Worm (Caenorhabditis elegans) whole organism, late embryonic: ENCODE data around the gene clec-175.

Source experiments
- C08G9.2 ChIP-seq: sonication (generic microtip); optimal IDR thresholded peaks from 2 replicates; lab custom pipeline; 2016; ENCODE audit warnings: mild to moderate bottlenecking, missing genetic modification characterization, moderate library complexity, missing compliant biosample characterization
- C38D4.7 ChIP-seq: fragments of 200-800 bp; sonication (Bioruptor generic); optimal IDR thresholded peaks from 2 replicates; lab custom pipeline; 2018; ENCODE audit warnings: mild to moderate bottlenecking, missing genetic modification characterization, moderate library complexity, missing compliant biosample characterization
- F13H6.1 ChIP-seq: sonication (generic microtip); optimal IDR thresholded peaks from 2 replicates; lab custom pipeline; 2016; ENCODE audit warnings: missing genetic modification characterization, missing compliant biosample characterization
- ceh-18 ChIP-seq: sonication (generic microtip); optimal IDR thresholded peaks from 2 replicates; lab custom pipeline; 2016; ENCODE audit warnings: missing genetic modification characterization, missing compliant biosample characterization
- ceh-19 ChIP-seq: fragments of 200-800 bp; sonication (Bioruptor generic); optimal IDR thresholded peaks from 2 replicates; lab custom pipeline; 2018; ENCODE audit warnings: mild to moderate bottlenecking, missing genetic modification characterization, missing compliant biosample characterization
- ceh-24 ChIP-seq: sonication (generic microtip); optimal IDR thresholded peaks from 2 replicates; lab custom pipeline; 2016; ENCODE audit warnings: mild to moderate bottlenecking, missing genetic modification characterization, missing compliant biosample characterization
- ceh-30 ChIP-seq: fragments of 150-350 bp; optimal IDR thresholded peaks from 2 replicates; lab custom pipeline; 2014; ENCODE audit warnings: missing biosample characterization, missing genetic modification characterization
- ceh-31 ChIP-seq: sonication (generic microtip); optimal IDR thresholded peaks from 2 replicates; lab custom pipeline; 2016; ENCODE audit warnings: missing genetic modification characterization, missing compliant biosample characterization
- ceh-34 ChIP-seq: sonication (generic microtip); optimal IDR thresholded peaks from 2 replicates; lab custom pipeline; 2016; ENCODE audit warnings: mild to moderate bottlenecking, missing genetic modification characterization, missing compliant biosample characterization
- ceh-48 ChIP-seq: sonication (generic microtip); optimal IDR thresholded peaks from 2 replicates; lab custom pipeline; 2016; ENCODE audit warnings: missing genetic modification characterization, inconsistent platforms, missing compliant biosample characterization
- ceh-6 ChIP-seq: fragments of 200-800 bp; sonication (Bioruptor generic); optimal IDR thresholded peaks from 2 replicates; lab custom pipeline; 2018; ENCODE audit warnings: mild to moderate bottlenecking, missing genetic modification characterization, missing compliant biosample characterization
- che-1 ChIP-seq: sonication (generic microtip); optimal IDR thresholded peaks from 2 replicates; lab custom pipeline; 2016; ENCODE audit warnings: mild to moderate bottlenecking, missing genetic modification characterization, missing compliant biosample characterization
- elt-2 ChIP-seq: sonication (generic microtip); optimal IDR thresholded peaks from 2 replicates; lab custom pipeline; 2016; ENCODE audit warnings: missing genetic modification reagents, missing genetic modification characterization, missing compliant biosample characterization
- eyg-1 ChIP-seq: sonication (generic microtip); optimal IDR thresholded peaks from 2 replicates; lab custom pipeline; 2016; ENCODE audit warnings: missing genotype, missing genetic modification characterization, missing compliant biosample characterization
- gmeb-2 ChIP-seq: sonication (generic microtip); optimal IDR thresholded peaks from 2 replicates; lab custom pipeline; 2016; ENCODE audit warnings: missing genetic modification characterization, inconsistent platforms, missing compliant biosample characterization
- hlh-15 ChIP-seq: sonication (generic microtip); optimal IDR thresholded peaks from 2 replicates; lab custom pipeline; 2016; ENCODE audit warnings: missing genetic modification characterization, missing compliant biosample characterization
- hlh-30 ChIP-seq: sonication (generic microtip); optimal IDR thresholded peaks from 2 replicates; lab custom pipeline; 2017; ENCODE audit warnings: antibody characterized with exemption, missing genetic modification characterization, missing compliant biosample characterization; ENCODE audit not compliant: insufficient read depth
- lim-6 ChIP-seq: sonication (generic microtip); optimal IDR thresholded peaks from 2 replicates; lab custom pipeline; 2016; ENCODE audit warnings: missing genetic modification characterization, missing compliant biosample characterization
- nfya-1 ChIP-seq: sonication (generic microtip); optimal IDR thresholded peaks from 2 replicates; lab custom pipeline; 2017; ENCODE audit warnings: missing genetic modification characterization, mild to moderate bottlenecking, missing compliant biosample characterization, antibody characterized with exemption, moderate library complexity
- nhr-11 ChIP-seq: fragments of 150-350 bp; optimal IDR thresholded peaks from 2 replicates; lab custom pipeline; 2014; ENCODE audit warnings: missing biosample characterization, missing genetic modification characterization
- pat-9 ChIP-seq: fragments of 200-800 bp; sonication (Bioruptor generic); optimal IDR thresholded peaks from 2 replicates; lab custom pipeline; 2018; ENCODE audit warnings: mild to moderate bottlenecking, missing genetic modification characterization, moderate library complexity, missing compliant biosample characterization
- pros-1 ChIP-seq: fragments of 150-350 bp; optimal IDR thresholded peaks from 2 replicates; lab custom pipeline; 2014; ENCODE audit warnings: missing biosample characterization, missing genetic modification reagents, missing genetic modification characterization
- rnt-1 ChIP-seq: sonication (generic microtip); optimal IDR thresholded peaks from 2 replicates; lab custom pipeline; 2016; ENCODE audit warnings: missing genetic modification characterization, missing compliant biosample characterization
- sdc-2 ChIP-seq: sonication (generic microtip); optimal IDR thresholded peaks from 2 replicates; lab custom pipeline; 2016; ENCODE audit warnings: missing genotype, missing genetic modification characterization, missing compliant biosample characterization
- tbx-2 ChIP-seq: sonication (generic microtip); optimal IDR thresholded peaks from 2 replicates; lab custom pipeline; 2016; ENCODE audit warnings: missing genetic modification characterization, missing compliant biosample characterization
- ttx-3 ChIP-seq: sonication (generic microtip); optimal IDR thresholded peaks from 2 replicates; lab custom pipeline; 2016; ENCODE audit warnings: missing genetic modification reagents, missing genetic modification characterization, missing compliant biosample characterization
- unc-3 ChIP-seq, 2 experiments: fragments of 200-800 bp in 1 of 2; sonication (Bioruptor generic) in 1 of 2; sonication (generic microtip) in 1 of 2; conservative IDR thresholded peaks in 1 of 2; optimal IDR thresholded peaks in 1 of 2; 2 replicates each; pipeline versions ENCODE4 v1.3.6 to Lab custom; 2016 to 2022; ENCODE audit warnings: missing compliant biosample characterization in 2 of 2, missing genetic modification characterization in 2 of 2, missing genetic modification reagents in 1 of 2
- unc-42 ChIP-seq: sonication (generic microtip); optimal IDR thresholded peaks from 2 replicates; lab custom pipeline; 2016; ENCODE audit warnings: missing genotype, missing genetic modification characterization, missing compliant biosample characterization
- unc-55 ChIP-seq: sonication (generic microtip); optimal IDR thresholded peaks from 2 replicates; lab custom pipeline; 2017; ENCODE audit warnings: missing biosample characterization, missing genetic modification reagents, missing genetic modification characterization

Gene clec-175

ce11 chrIV:4393488-4393887 lies 28.6 kb upstream of the clec-175 start:
- TF ChIP-seq C08G9.2, result no peak
- TF ChIP-seq C38D4.7, result no peak
- TF ChIP-seq ttx-3 (tag; lab: Kevin White, UChicago), result no peak
- no peak for TF ChIP-seq eyg-1 (tag; lab: Kevin White, UChicago)
- no peak for TF ChIP-seq ceh-30 (tag; lab: Kevin White, UChicago)
- TF ChIP-seq ceh-24 (tag; lab: Kevin White, UChicago), result no peak
- TF ChIP-seq, all 69 proteins: peak for 0

- TF ChIP-seq C08G9.2 (peak; percentile 11), nhr-11 (tag; lab: Kevin White, UChicago) (no peak)
- TF ChIP-seq, all 69 proteins: peak for 1
These were observed 28.1 kb upstream of the clec-175 start, which contains the start of gene ell-1 for ce11 chrIV:4393942-4394460. Gene ell-1, plus strand, starts transcription at chrIV:4394410.

ce11 chrIV:4395555-4395954 lies 26.6 kb upstream of the clec-175 start:
- TF ChIP-seq ceh-48, result no peak
- no peak for TF ChIP-seq lim-6 (tag; lab: Kevin White, UChicago)
- TF ChIP-seq hlh-15 (tag; lab: Kevin White, UChicago), result no peak
- no peak for TF ChIP-seq tbx-2 (tag; lab: Kevin White, UChicago)
- no peak for TF ChIP-seq pros-1 (tag; lab: Kevin White, UChicago)
- no peak for TF ChIP-seq elt-2
- TF ChIP-seq C38D4.7, result no peak
- no peak for TF ChIP-seq che-1 (tag; lab: Kevin White, UChicago)

ce11 chrIV:4396052-4396821 lies 25.9 kb upstream of the clec-175 start:
- TF ChIP-seq ceh-18, result no peak
- TF ChIP-seq hlh-30 (tag; lab: Kevin White, UChicago), result no peak
- TF ChIP-seq tbx-2 (tag; lab: Kevin White, UChicago), result no peak
- TF ChIP-seq ceh-34, result peak; percentile 95

- TF ChIP-seq gmeb-2 (tag; lab: Kevin White, UChicago), result no peak
- TF ChIP-seq, all 69 proteins: peak for 0
These were observed 25.0 kb upstream of the clec-175 start for ce11 chrIV:4397111-4397510.

- TF ChIP-seq pat-9 (tag; lab: Kevin White, UChicago), result no peak
- no peak for TF ChIP-seq hlh-30 (tag; lab: Kevin White, UChicago)
- peak; percentile 85 for TF ChIP-seq nfya-1 (tag; lab: Kevin White, UChicago)
- TF ChIP-seq ceh-19 (GFP tag; lab: Kevin White, UChicago), result no peak
- no peak for TF ChIP-seq ceh-6
- TF ChIP-seq unc-3 (GFP tag; conservative IDR thresholded peaks at IDR 0.05; lab: Robert Waterston, UW), result no peak
- no peak for TF ChIP-seq unc-3 (tag; optimal IDR thresholded peaks at IDR 0.05; lab: Kevin White, UChicago)
- TF ChIP-seq, all 69 proteins: peak for 1
These were observed 24.5 kb upstream of the clec-175 start for ce11 chrIV:4397586-4397985.

ce11 chrIV:4398420-4398819 lies 23.7 kb upstream of the clec-175 start:
- peak; percentile 19 for TF ChIP-seq che-1 (tag; lab: Kevin White, UChicago)
- TF ChIP-seq rnt-1 (tag; lab: Kevin White, UChicago), result peak; percentile 54
- no peak for TF ChIP-seq ceh-48
- TF ChIP-seq unc-42 (tag; lab: Kevin White, UChicago), result no peak
- peak; percentile 13 for TF ChIP-seq nfya-1 (tag; lab: Kevin White, UChicago)
- TF ChIP-seq F13H6.1 (tag; lab: Kevin White, UChicago), result peak; percentile 15
- TF ChIP-seq ceh-18, result peak; percentile 2
- peak; percentile 5 for TF ChIP-seq sdc-2
- peak; percentile 26 for TF ChIP-seq ceh-31 (tag; lab: Kevin White, UChicago)
- TF ChIP-seq elt-2, result peak; percentile 28
- TF ChIP-seq unc-55, result peak; percentile 37
